Fruit fly (Drosophila melanogaster) whole organism, prepupa: Measurements from ENCODE around the gene CG43400.

ENCODE experiments used
- Blimp-1 ChIP-seq: fragments of 200-800 bp; sonication (Bioruptor generic); optimal IDR thresholded peaks from 3 replicates; lab custom pipeline; 2017; ENCODE audit warnings: missing biosample characterization, missing genetic modification characterization, mild to moderate bottlenecking, moderate library complexity, missing genetic modification reagents
- CG10669 ChIP-seq: fragments of 200-800 bp; sonication (Bioruptor generic); optimal IDR thresholded peaks from 3 replicates; lab custom pipeline; 2018; ENCODE audit warnings: missing biosample characterization, mild to moderate bottlenecking, missing genetic modification characterization, moderate library complexity
- CG11294 ChIP-seq: fragments of 200-800 bp; sonication (Bioruptor generic); IDR thresholded peaks from 2 replicates; pipeline ENCODE4 v1.3.6; 2022; ENCODE audit warnings: missing biosample characterization, missing genetic modification characterization
- CG11902 ChIP-seq: fragments of 200-800 bp; sonication (Bioruptor generic); optimal IDR thresholded peaks from 3 replicates; lab custom pipeline; 2016; ENCODE audit warnings: missing biosample characterization, missing genetic modification characterization
- CG15336 ChIP-seq: fragments of 200-800 bp; sonication (Bioruptor generic); IDR thresholded peaks from 2 replicates; pipeline ENCODE4 v1.3.6; 2022; ENCODE audit warnings: missing biosample characterization, missing genetic modification characterization
- CG1621 ChIP-seq: fragments of 200-800 bp; sonication (Bioruptor generic); optimal IDR thresholded peaks from 3 replicates; lab custom pipeline; 2018; ENCODE audit warnings: missing biosample characterization, mild to moderate bottlenecking, missing genetic modification characterization
- CG16779 ChIP-seq: fragments of 200-800 bp; sonication (Bioruptor generic); optimal IDR thresholded peaks from 3 replicates; lab custom pipeline; 2017; ENCODE audit warnings: missing biosample characterization, mild to moderate bottlenecking, missing genetic modification characterization
- CG3032 ChIP-seq: fragments of 200-800 bp; optimal IDR thresholded peaks from 2 replicates; lab custom pipeline; 2019; ENCODE audit warnings: missing biosample characterization, mild to moderate bottlenecking, missing genetic modification characterization, moderate library complexity
- CG32006 ChIP-seq: fragments of 200-800 bp; sonication (Bioruptor generic); optimal IDR thresholded peaks from 3 replicates; lab custom pipeline; 2017; ENCODE audit warnings: missing biosample characterization, mild to moderate bottlenecking, missing genetic modification characterization
- CG34406 ChIP-seq: fragments of 200-800 bp; sonication (Bioruptor generic); optimal IDR thresholded peaks from 3 replicates; lab custom pipeline; 2016; ENCODE audit warnings: missing biosample characterization, missing genetic modification characterization
- CG3919 ChIP-seq: fragments of 200-800 bp; sonication (Bioruptor generic); optimal IDR thresholded peaks from 3 replicates; lab custom pipeline; 2016; ENCODE audit warnings: missing biosample characterization, missing genetic modification characterization
- CG4318 ChIP-seq: fragments of 200-800 bp; sonication (Bioruptor generic); optimal IDR thresholded peaks from 3 replicates; lab custom pipeline; 2017; ENCODE audit warnings: missing biosample characterization, mild to moderate bottlenecking, missing genetic modification characterization
- CG6276 ChIP-seq: fragments of 200-800 bp; sonication (Bioruptor generic); optimal IDR thresholded peaks from 2 replicates; lab custom pipeline; 2017; ENCODE audit warnings: missing biosample characterization, mild to moderate bottlenecking, missing genetic modification characterization
- CG6792 ChIP-seq: fragments of 200-800 bp; sonication (Bioruptor generic); optimal IDR thresholded peaks from 3 replicates; lab custom pipeline; 2016; ENCODE audit warnings: missing biosample characterization, missing genetic modification characterization
- CG6808 ChIP-seq: fragments of 200-800 bp; sonication (Bioruptor generic); optimal IDR thresholded peaks from 3 replicates; lab custom pipeline; 2017; ENCODE audit warnings: missing biosample characterization, missing genetic modification characterization, mild to moderate bottlenecking, moderate library complexity, missing genetic modification reagents
- CG6854 ChIP-seq: fragments of 200-800 bp; sonication (Bioruptor generic); optimal IDR thresholded peaks from 2 replicates; lab custom pipeline; 2017; ENCODE audit warnings: missing biosample characterization, mild to moderate bottlenecking, missing genetic modification characterization
- CG8319 ChIP-seq: fragments of 200-800 bp; sonication (Bioruptor generic); optimal IDR thresholded peaks from 3 replicates; lab custom pipeline; 2016; ENCODE audit warnings: missing biosample characterization, missing genetic modification characterization
- CG8632 ChIP-seq: fragments of 200-800 bp; sonication (Bioruptor generic); optimal IDR thresholded peaks from 3 replicates; lab custom pipeline; 2016; ENCODE audit warnings: missing biosample characterization, missing genetic modification characterization
- Eip78C ChIP-seq: fragments of 200-800 bp; sonication (Bioruptor generic); peaks from one replicate; lab custom pipeline; 2016; ENCODE audit warnings: missing biosample characterization, missing genetic modification characterization
- Eip93F ChIP-seq: fragments of 200-800 bp; sonication (Bioruptor generic); optimal IDR thresholded peaks from 2 replicates; lab custom pipeline; 2016; ENCODE audit warnings: missing biosample characterization, mild to moderate bottlenecking, missing genetic modification characterization
- Ets21C ChIP-seq: fragments of 200-800 bp; sonication (Bioruptor generic); optimal IDR thresholded peaks from 3 replicates; lab custom pipeline; 2016; ENCODE audit warnings: missing biosample characterization, missing genetic modification characterization
- Hr38 ChIP-seq: sonication (Bioruptor generic); optimal IDR thresholded peaks from 2 replicates; lab custom pipeline; 2016; ENCODE audit warnings: missing biosample characterization, missing genetic modification characterization
- Hr4 ChIP-seq: fragments of 200-800 bp; sonication (Bioruptor generic); optimal IDR thresholded peaks from 3 replicates; lab custom pipeline; 2016; ENCODE audit warnings: missing biosample characterization, missing genetic modification characterization
- Met ChIP-seq: fragments of 200-800 bp; sonication (Bioruptor generic); optimal IDR thresholded peaks from 3 replicates; lab custom pipeline; 2016; ENCODE audit warnings: missing biosample characterization, missing genetic modification characterization
- OdsH ChIP-seq: fragments of 200-800 bp; sonication (Bioruptor generic); optimal IDR thresholded peaks from 3 replicates; lab custom pipeline; 2016; ENCODE audit warnings: missing biosample characterization, missing genetic modification characterization
- Smox ChIP-seq: fragments of 200-800 bp; sonication (Bioruptor generic); optimal IDR thresholded peaks from 3 replicates; lab custom pipeline; 2016; ENCODE audit warnings: missing biosample characterization, missing genetic modification characterization
- Sox102F ChIP-seq: fragments of 200-800 bp; sonication (Bioruptor generic); optimal IDR thresholded peaks from 2 replicates; lab custom pipeline; 2016; ENCODE audit warnings: missing biosample characterization, mild to moderate bottlenecking, missing genetic modification characterization
- Sox14 ChIP-seq: fragments of 200-800 bp; sonication (Bioruptor generic); optimal IDR thresholded peaks from 3 replicates; lab custom pipeline; 2016; ENCODE audit warnings: missing biosample characterization, missing genetic modification characterization
- Sox15 ChIP-seq: fragments of 200-800 bp; sonication (Bioruptor generic); optimal IDR thresholded peaks from 3 replicates; lab custom pipeline; 2016; ENCODE audit warnings: missing biosample characterization, missing genetic modification characterization
- acj6 ChIP-seq: fragments of 200-800 bp; sonication (Bioruptor generic); optimal IDR thresholded peaks from 3 replicates; lab custom pipeline; 2016; ENCODE audit warnings: missing biosample characterization, missing genetic modification characterization
- cyc ChIP-seq: fragments of 200-800 bp; sonication (Bioruptor generic); optimal IDR thresholded peaks from 3 replicates; lab custom pipeline; 2016; ENCODE audit warnings: missing biosample characterization, missing genetic modification characterization
- dac ChIP-seq: fragments of 200-800 bp; sonication (Bioruptor generic); optimal IDR thresholded peaks from 2 replicates; lab custom pipeline; 2017; ENCODE audit warnings: missing biosample characterization, mild to moderate bottlenecking, missing genetic modification characterization
- dsx ChIP-seq: fragments of 200-800 bp; optimal IDR thresholded peaks from 3 replicates; lab custom pipeline; 2019; ENCODE audit warnings: missing biosample characterization, mild to moderate bottlenecking, missing genetic modification characterization, moderate library complexity; ENCODE audit not compliant: poor library complexity, severe bottlenecking
- eg ChIP-seq: fragments of 200-800 bp; sonication (Bioruptor generic); IDR thresholded peaks from 3 replicates; pipeline ENCODE4 v1.3.6; 2022; ENCODE audit warnings: missing biosample characterization, missing genetic modification characterization
- esn ChIP-seq: fragments of 200-800 bp; sonication (Bioruptor generic); optimal IDR thresholded peaks from 2 replicates; lab custom pipeline; 2016; ENCODE audit warnings: missing biosample characterization, mild to moderate bottlenecking, missing genetic modification characterization, moderate library complexity
- fd59A ChIP-seq: fragments of 200-800 bp; sonication (Bioruptor generic); optimal IDR thresholded peaks from 2 replicates; lab custom pipeline; 2017; ENCODE audit warnings: missing biosample characterization, mild to moderate bottlenecking, missing genetic modification characterization, missing genetic modification reagents
- fd85E ChIP-seq: fragments of 200-800 bp; sonication (Bioruptor generic); optimal IDR thresholded peaks from 3 replicates; lab custom pipeline; 2016; ENCODE audit warnings: missing biosample characterization, missing genetic modification characterization
- fkh ChIP-seq: fragments of 200-800 bp; sonication (Bioruptor generic); optimal IDR thresholded peaks from 3 replicates; lab custom pipeline; 2017; ENCODE audit warnings: missing biosample characterization, mild to moderate bottlenecking, missing genetic modification characterization, moderate library complexity
- pdm3 ChIP-seq: fragments of 200-800 bp; sonication (Bioruptor generic); optimal IDR thresholded peaks from 3 replicates; lab custom pipeline; 2016; ENCODE audit warnings: missing biosample characterization, missing genetic modification characterization
- spab ChIP-seq: fragments of 200-800 bp; sonication (Bioruptor generic); optimal IDR thresholded peaks from 2 replicates; lab custom pipeline; 2017; ENCODE audit warnings: missing biosample characterization, mild to moderate bottlenecking, missing genetic modification characterization, missing genetic modification reagents
- ss ChIP-seq, 2 experiments: fragments of 200-800 bp; sonication (Bioruptor generic); optimal IDR thresholded peaks; 2 replicates in 1 of 2; 3 replicates in 1 of 2; lab custom pipeline; 2017 to 2018; ENCODE audit warnings: mild to moderate bottlenecking in 2 of 2, missing biosample characterization in 2 of 2, missing genetic modification characterization in 2 of 2, moderate library complexity in 1 of 2
- svp ChIP-seq: fragments of 200-800 bp; sonication (Bioruptor generic); peaks from one replicate; lab custom pipeline; 2016; ENCODE audit warnings: missing biosample characterization, missing genetic modification characterization
- topi ChIP-seq: fragments of 200-800 bp; sonication (Bioruptor generic); optimal IDR thresholded peaks from 3 replicates; lab custom pipeline; 2016; ENCODE audit warnings: missing biosample characterization, missing genetic modification characterization
- vri ChIP-seq: fragments of 200-800 bp; sonication (Bioruptor generic); optimal IDR thresholded peaks from 3 replicates; lab custom pipeline; 2016; ENCODE audit warnings: missing biosample characterization, mild to moderate bottlenecking, missing genetic modification characterization

Gene CG43400

DNA sequence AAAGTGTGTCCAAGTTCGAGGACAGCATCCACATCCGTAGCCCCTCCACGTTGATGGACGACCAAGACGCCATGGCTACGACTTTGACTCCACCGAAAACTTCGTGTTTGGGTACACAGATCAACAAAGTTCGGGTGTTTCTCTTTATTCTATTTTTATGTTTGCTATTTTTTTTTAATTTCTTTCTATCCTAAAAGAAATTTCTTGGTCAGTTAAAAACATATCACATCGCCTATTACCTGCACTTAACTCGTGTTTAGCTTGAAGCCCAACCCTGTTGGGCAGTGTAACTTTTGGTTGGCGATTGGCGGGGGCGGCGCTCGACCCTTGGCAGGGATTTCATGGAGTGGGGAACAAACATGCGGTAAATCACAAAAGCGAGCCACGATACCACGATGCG, 17.1 kb upstream of the CG43400 start (continued):
- TF ChIP-seq Ets21C (GFP tag; lab: Kevin White, UChicago) (peak; percentile 56), ss (GFP tag; optimal IDR thresholded peaks at IDR 0.05; lab: Kevin White, UChicago) (peak; percentile 81 to 82), fd59A (GFP tag; lab: Kevin White, UChicago) (peak; percentile 62), spab (peak; percentile 84), CG6276 (peak; percentile 39), CG4318 (GFP tag; lab: Kevin White, UChicago) (no peak), CG15336 (GFP tag; lab: Robert Waterston, UW) (peak; percentile 72), CG3032 (tag; lab: Kevin White, UChicago) (peak; percentile 81), OdsH (GFP tag; lab: Kevin White, UChicago) (peak; percentile 66), topi (GFP tag; lab: Kevin White, UChicago) (peak; percentile 73), vri (GFP tag; lab: Kevin White, UChicago) (peak; percentile 61), cyc (GFP tag; lab: Kevin White, UChicago) (peak; percentile 74), pdm3 (GFP tag; lab: Kevin White, UChicago) (peak; percentile 73), esn (peak; percentile 84), Smox (GFP tag; lab: Kevin White, UChicago) (peak; percentile 63), eg (GFP tag; lab: Robert Waterston, UW) (peak; percentile 75), CG1621 (tag; lab: Kevin White, UChicago) (peak; percentile 58), CG11902 (peak; percentile 70), Blimp-1 (GFP tag; lab: Kevin White, UChicago) (peak; percentile 58), Sox14 (GFP tag; lab: Kevin White, UChicago) (peak; percentile 85), Sox15 (GFP tag; lab: Kevin White, UChicago) (peak; percentile 69), CG6854 (peak; percentile 78), Met (GFP tag; lab: Kevin White, UChicago) (peak; percentile 85), fd85E (peak; percentile 31), CG11294 (GFP tag; lab: Robert Waterston, UW) (peak; percentile 31; the same call in 1 of the 2 replicates), Hr4 (GFP tag; lab: Kevin White, UChicago) (peak; percentile 51), CG16779 (tag; lab: Kevin White, UChicago) (peak; percentile 35), dsx (GFP tag; lab: Kevin White, UChicago) (peak; percentile 63), Eip93F (peak; percentile 34)
- TF ChIP-seq, all 60 proteins: peak for 56

DNA sequence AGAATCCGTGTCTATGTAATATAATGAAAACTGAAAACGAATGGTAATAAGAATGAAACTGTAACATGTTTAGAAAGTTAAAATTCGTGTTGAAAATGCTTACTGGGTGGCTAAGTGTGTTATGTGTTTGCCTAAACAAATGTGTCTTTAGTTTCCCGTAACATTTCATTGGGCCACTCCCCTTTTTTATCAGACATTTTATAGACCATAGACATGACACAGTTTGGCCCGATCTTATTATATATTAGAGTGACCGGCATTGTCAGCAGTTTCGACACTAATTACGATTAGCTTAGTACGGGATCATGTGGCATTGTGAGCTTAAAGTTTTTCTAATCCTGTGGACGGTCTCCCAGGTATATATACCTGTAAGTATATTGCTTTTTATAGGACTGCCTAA, 13.5 kb upstream of the CG43400 start, which contains the start of gene CheA29a:
TSS of gene CheA29a (plus strand) at position 301 of the 400 bp plus-strand sequence.
- TF ChIP-seq ss (GFP tag; optimal IDR thresholded peaks at IDR 0.05; lab: Kevin White, UChicago) (no peak), Ets21C (GFP tag; lab: Kevin White, UChicago) (no peak), CG15336 (GFP tag; lab: Robert Waterston, UW) (no peak), OdsH (GFP tag; lab: Kevin White, UChicago) (no peak), Hr4 (GFP tag; lab: Kevin White, UChicago) (no peak), Blimp-1 (GFP tag; lab: Kevin White, UChicago) (no peak), CG11294 (GFP tag; lab: Robert Waterston, UW) (no peak), Eip93F (no peak), CG6854 (no peak), Met (GFP tag; lab: Kevin White, UChicago) (no peak), Eip78C (GFP tag; lab: Kevin White, UChicago) (no peak), CG6792 (GFP tag; lab: Kevin White, UChicago) (no peak)

DNA sequence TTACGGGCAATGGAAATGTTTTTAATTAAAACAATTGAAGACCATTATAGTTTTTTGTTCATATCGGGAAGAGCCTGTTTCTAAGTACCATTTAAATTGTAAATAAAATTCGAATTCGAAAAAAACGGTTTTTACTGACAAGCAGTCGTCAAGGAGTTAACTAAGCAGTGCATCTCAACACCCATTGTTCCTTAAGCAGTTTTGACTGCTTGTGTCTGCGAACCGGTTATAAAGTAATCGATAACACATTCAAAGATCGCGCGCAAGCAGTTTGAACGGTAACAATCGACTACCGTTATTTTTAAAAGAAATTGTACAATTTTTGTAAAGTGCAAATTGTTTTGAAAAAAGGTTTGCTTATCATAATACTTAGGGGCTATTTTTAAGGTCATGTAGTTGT, 12.6 kb upstream of the CG43400 start:
- TF ChIP-seq CG3919 (GFP tag; lab: Kevin White, UChicago) (no peak), CG16779 (tag; lab: Kevin White, UChicago) (no peak), acj6 (GFP tag; lab: Kevin White, UChicago) (no peak), Sox102F (GFP tag; lab: Kevin White, UChicago) (no peak), CG6808 (GFP tag; lab: Kevin White, UChicago) (no peak), Eip93F (no peak), Hr38 (no peak), CG8319 (GFP tag; lab: Kevin White, UChicago) (no peak), OdsH (GFP tag; lab: Kevin White, UChicago) (no peak), CG10669 (GFP tag; lab: Kevin White, UChicago) (no peak), CG8632 (GFP tag; lab: Kevin White, UChicago) (no peak), CG6276 (no peak), dac (GFP tag; lab: Kevin White, UChicago) (no peak), svp (no peak), fd59A (GFP tag; lab: Kevin White, UChicago) (no peak), fkh (GFP tag; lab: Kevin White, UChicago) (no peak), spab (no peak), CG6854 (no peak), CG32006 (GFP tag; lab: Kevin White, UChicago) (no peak), CG34406 (GFP tag; lab: Kevin White, UChicago) (no peak)
